Worm (Caenorhabditis elegans): ENCODE data around the gene his-74.

ce11 chrV:12632048-12632447 lies 28.1 kb downstream of the his-74 start, which contains the start of gene srx-113:
- TF ChIP-seq F13H6.1 (tag; optimal IDR thresholded peaks at IDR 0.05) = no peak
- no peak for TF ChIP-seq lin-11 (tag; optimal IDR thresholded peaks at IDR 0.05)
- no peak for TF ChIP-seq ceh-48 (tag; optimal IDR thresholded peaks at IDR 0.05)
- no peak for TF ChIP-seq nhr-11 (tag; optimal IDR thresholded peaks at IDR 0.05)
- no peak for TF ChIP-seq hlh-13 (GFP tag; optimal IDR thresholded peaks at IDR 0.05)
- TF ChIP-seq pag-3 (tag; optimal IDR thresholded peaks at IDR 0.05; ENCODE audit: borderline replicate concordance) = no peak
- TF ChIP-seq sox-4 (tag; optimal IDR thresholded peaks at IDR 0.05) = no peak
- no peak for TF ChIP-seq pha-2 (tag; optimal IDR thresholded peaks at IDR 0.05)
- no peak for TF ChIP-seq elt-2 (tag; optimal IDR thresholded peaks at IDR 0.05)
- no peak for TF ChIP-seq ceh-9 (tag; optimal IDR thresholded peaks at IDR 0.05)
- TF ChIP-seq tbx-2 (tag; optimal IDR thresholded peaks at IDR 0.05) = no peak
- TF ChIP-seq ztf-16 (tag; optimal IDR thresholded peaks at IDR 0.05) = no peak
- no peak for TF ChIP-seq dmd-4 (tag; optimal IDR thresholded peaks at IDR 0.05; ENCODE audit: borderline replicate concordance)

All from whole organism, late embryonic.